Worm (Caenorhabditis elegans) whole organism, late embryonic: ENCODE measurements around the gene mop-25.2.

Experiments
- F13H6.1 ChIP-seq: sonication (generic microtip); optimal IDR thresholded peaks from 2 replicates; lab custom pipeline; 2016; ENCODE audit warnings: missing genetic modification characterization, missing compliant biosample characterization
- dve-1 ChIP-seq: sonication (generic microtip); optimal IDR thresholded peaks from 2 replicates; lab custom pipeline; 2017; ENCODE audit warnings: antibody characterized with exemption, mild to moderate bottlenecking, missing genetic modification characterization, missing compliant biosample characterization
- nhr-11 ChIP-seq: fragments of 150-350 bp; optimal IDR thresholded peaks from 2 replicates; lab custom pipeline; 2014; ENCODE audit warnings: missing biosample characterization, missing genetic modification characterization
- nhr-232 ChIP-seq: sonication (generic microtip); optimal IDR thresholded peaks from 2 replicates; lab custom pipeline; 2016; ENCODE audit warnings: missing genetic modification characterization, missing compliant biosample characterization
- odd-2 ChIP-seq: sonication (generic microtip); optimal IDR thresholded peaks from 2 replicates; lab custom pipeline; 2017; ENCODE audit warnings: antibody characterized with exemption, mild to moderate bottlenecking, missing genetic modification characterization, missing compliant biosample characterization
- tbx-2 ChIP-seq: sonication (generic microtip); optimal IDR thresholded peaks from 2 replicates; lab custom pipeline; 2016; ENCODE audit warnings: missing genetic modification characterization, missing compliant biosample characterization
- tbx-7 ChIP-seq: sonication (generic microtip); optimal IDR thresholded peaks from 2 replicates; lab custom pipeline; 2016; ENCODE audit warnings: missing genotype, missing genetic modification characterization, missing compliant biosample characterization
- unc-86 ChIP-seq: sonication (generic microtip); optimal IDR thresholded peaks from 2 replicates; lab custom pipeline; 2016; ENCODE audit warnings: missing genetic modification characterization, missing compliant biosample characterization

ce11 chrII:9651700-9652099, 51.8 kb downstream of the mop-25.2 start, which contains the start of gene ZK1307.4:
- TF ChIP-seq nhr-232 (tag; lab: Kevin White, UChicago) = no peak
- no peak for TF ChIP-seq F13H6.1
- TF ChIP-seq nhr-11 = no peak
- no peak for TF ChIP-seq tbx-7 (tag; lab: Kevin White, UChicago)
- no peak for TF ChIP-seq tbx-2 (tag; lab: Kevin White, UChicago)
- TF ChIP-seq dve-1 (tag; lab: Kevin White, UChicago) = no peak
- no peak for TF ChIP-seq unc-86 (tag; lab: Kevin White, UChicago)
- TF ChIP-seq odd-2 (tag; lab: Kevin White, UChicago) = no peak
